Worm (Caenorhabditis elegans) whole organism, late embryonic: ENCODE measurements around the gene H04D03.7.

Source experiments
- C38D4.7 ChIP-seq: fragments of 200-800 bp; sonication (Bioruptor generic); optimal IDR thresholded peaks from 2 replicates; lab custom pipeline; 2018; ENCODE audit warnings: mild to moderate bottlenecking, missing genetic modification characterization, moderate library complexity, missing compliant biosample characterization
- elt-2 ChIP-seq: sonication (generic microtip); optimal IDR thresholded peaks from 2 replicates; lab custom pipeline; 2016; ENCODE audit warnings: missing genetic modification reagents, missing genetic modification characterization, missing compliant biosample characterization
- npax-4 ChIP-seq: sonication (generic microtip); optimal IDR thresholded peaks from 2 replicates; lab custom pipeline; 2016; ENCODE audit warnings: missing genetic modification characterization, missing compliant biosample characterization
- unc-42 ChIP-seq: sonication (generic microtip); optimal IDR thresholded peaks from 2 replicates; lab custom pipeline; 2016; ENCODE audit warnings: missing genotype, missing genetic modification characterization, missing compliant biosample characterization

DNA sequence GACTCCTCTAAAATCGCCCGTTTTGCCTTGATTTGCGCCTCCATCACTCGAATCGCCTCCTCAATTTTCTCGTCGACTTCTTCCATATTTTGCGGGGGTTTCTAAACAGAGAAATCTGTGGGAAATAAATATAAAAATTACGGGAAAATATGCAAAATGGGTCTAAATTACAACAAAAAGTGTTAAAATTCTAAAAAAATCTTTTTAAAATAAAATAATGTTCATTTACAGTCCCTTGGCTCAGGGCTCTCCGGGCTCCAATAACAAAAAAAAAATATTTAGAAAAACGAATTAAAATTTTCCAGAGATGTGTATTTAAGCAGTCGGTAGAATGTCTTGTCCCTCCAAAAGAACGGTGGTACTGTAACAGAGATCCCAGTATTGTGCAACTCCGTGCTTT is 22.7 kb downstream of the H04D03.7 start, which contains the start of gene M03C11.6:
- TF ChIP-seq elt-2 (tag; lab: Kevin White, UChicago) (no peak), npax-4 (no peak), unc-42 (tag; lab: Kevin White, UChicago) (no peak), C38D4.7 (no peak)
